Worm (Caenorhabditis elegans): ENCODE results near the gene tomm-7.

Gene tomm-7

DNA sequence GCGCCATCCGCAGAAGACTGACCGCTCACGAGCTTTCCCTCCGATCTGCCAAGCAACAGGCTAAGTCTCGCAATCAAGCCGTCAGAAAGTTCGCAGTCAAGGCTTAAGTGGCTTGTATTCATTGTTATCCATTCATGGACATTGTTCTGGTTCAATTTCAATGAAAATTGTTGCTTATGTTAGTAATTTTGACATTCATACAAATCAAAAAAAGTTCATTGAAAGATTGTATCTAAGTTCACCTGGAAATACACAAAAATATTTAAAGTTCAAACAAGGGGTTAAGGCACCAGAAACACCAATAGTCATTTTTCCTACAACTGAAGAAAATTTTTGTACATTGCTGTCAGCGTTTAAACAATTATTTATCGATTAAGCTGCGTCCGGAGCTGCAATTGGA, 3.9 kb upstream of the tomm-7 start (continued):
- TF ChIP-seq ctbp-1 (GFP tag; IDR thresholded peaks at IDR 0.05) (0 out of 2 replicates have a peak, but pooled peaks have one; percentile 9), F49E8.2 (tag; optimal IDR thresholded peaks at IDR 0.05; ENCODE audit: borderline replicate concordance) (peak; percentile 33), hlh-30 (tag; optimal IDR thresholded peaks at IDR 0.05; ENCODE audit: insufficient read depth) (no peak), daf-8 (GFP tag; IDR thresholded peaks at IDR 0.05) (no peak), aha-1 (tag) (peak; percentile 53), Y105C5A.15 (GFP tag; IDR thresholded peaks at IDR 0.05) (0 out of 2 replicates have a peak, but pooled peaks have one; percentile 6), tag-97 (GFP tag; IDR thresholded peaks at IDR 0.05) (no peak), unc-39 (tag; optimal IDR thresholded peaks at IDR 0.05) (no peak), nhr-111 (GFP tag; optimal IDR thresholded peaks at IDR 0.05) (no peak), gei-8 (GFP tag; optimal IDR thresholded peaks at IDR 0.05) (no peak), madf-5 (GFP tag; IDR thresholded peaks at IDR 0.05) (no peak)

DNA sequence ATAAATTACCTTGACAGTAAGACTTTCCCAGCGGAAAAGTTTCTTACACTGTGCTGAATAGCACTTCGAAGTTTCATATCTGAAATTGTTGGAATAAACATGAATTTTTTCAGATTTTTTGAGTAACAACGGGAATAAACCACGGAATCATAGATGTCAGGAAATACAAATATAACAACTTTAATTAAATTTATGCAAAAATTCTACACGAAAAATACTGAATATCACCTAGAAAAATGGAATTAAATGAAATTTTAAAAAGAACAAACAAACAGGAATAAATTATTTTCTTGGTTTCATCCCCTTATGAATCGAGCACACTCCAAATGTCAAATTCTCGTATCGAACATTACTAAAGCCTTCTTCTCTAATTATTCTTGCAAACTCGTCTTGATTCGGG, 2.3 kb upstream of the tomm-7 start, which contains the start of gene tag-307:
Gene tag-307 (minus strand): TSS at position 101 of the 400 bp plus-strand sequence.
- TF ChIP-seq unc-62 (GFP tag; optimal IDR thresholded peaks at IDR 0.05 in 1 of 2) (peak in 1 of 2 experiments; percentile 56), unc-62 (tag; optimal IDR thresholded peaks at IDR 0.05) (no peak), lir-3 (tag; optimal IDR thresholded peaks at IDR 0.05) (no peak)

DNA sequence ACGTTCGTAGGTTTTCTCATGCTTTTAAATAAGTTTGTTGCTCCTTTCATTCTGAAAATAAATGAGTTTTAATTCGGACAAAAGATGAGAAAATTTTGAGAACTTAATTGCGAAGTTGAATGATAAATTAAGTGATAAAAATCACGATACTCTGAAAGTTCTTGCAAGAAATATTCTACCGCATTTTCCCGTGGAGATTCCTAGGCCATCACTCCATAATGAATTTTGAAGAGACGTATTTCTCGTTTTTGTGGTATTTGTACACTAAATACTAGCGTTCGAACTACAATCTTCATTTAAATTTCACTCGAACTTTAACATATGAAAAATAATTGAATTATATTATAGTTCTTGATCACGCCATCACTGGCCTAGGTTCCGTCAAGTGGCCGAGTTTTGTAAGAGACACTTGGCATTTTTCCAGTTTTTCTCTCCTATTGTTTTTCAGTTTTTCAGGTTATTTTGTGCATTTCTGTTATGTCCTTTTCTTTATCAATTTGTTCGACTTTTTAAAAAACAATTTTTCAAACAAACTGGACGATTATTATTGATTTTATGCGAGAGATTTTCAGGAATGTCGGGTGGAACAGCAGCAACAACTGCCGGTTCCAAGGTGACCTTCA, 895 bp upstream of the tomm-7 start, which contains the start of the genes coq-5 and ufm-1:
Gene coq-5 (minus strand): TSS at position 51 of the 623 bp plus-strand sequence.
Gene ufm-1 (plus strand): TSS at position 573 of the 623 bp plus-strand sequence.
- TF ChIP-seq hlh-30 (tag; optimal IDR thresholded peaks at IDR 0.05; ENCODE audit: insufficient read depth) (no peak), lin-29 (GFP tag; IDR thresholded peaks at IDR 0.05) (no peak), lin-38 (GFP tag; IDR thresholded peaks at IDR 0.05) (no peak), hmg-1.1 (GFP tag; IDR thresholded peaks at IDR 0.05) (no peak), mes-2 (tag; optimal IDR thresholded peaks at IDR 0.05; ENCODE audit: poor library complexity, severe bottlenecking) (peak; percentile 35), mep-1 (tag; optimal IDR thresholded peaks at IDR 0.05) (peak; percentile 1), dmd-8 (GFP tag; IDR thresholded peaks at IDR 0.05) (no peak), dpl-1 (GFP tag; optimal IDR thresholded peaks at IDR 0.05) (peak; percentile 31), ceh-32 (tag; optimal IDR thresholded peaks at IDR 0.05; ENCODE audit: poor library complexity) (no peak), F10B5.3 (tag; optimal IDR thresholded peaks at IDR 0.05) (no peak), Y105C5A.15 (GFP tag; IDR thresholded peaks at IDR 0.05) (no peak), nhr-102 (tag; optimal IDR thresholded peaks at IDR 0.05) (peak; percentile 3), lin-13 (GFP tag; optimal IDR thresholded peaks at IDR 0.05) (no peak), hif-1 (tag; optimal IDR thresholded peaks at IDR 0.05) (peak in 1 of 2 experiments; percentile 72), lin-1 (GFP tag; IDR thresholded peaks at IDR 0.05) (no peak), unc-62 (GFP tag; optimal IDR thresholded peaks at IDR 0.05 in 1 of 2) (no peak), unc-62 (tag; optimal IDR thresholded peaks at IDR 0.05) (no peak), nhr-42 (GFP tag; IDR thresholded peaks at IDR 0.05) (no peak), lsy-2 (tag; optimal IDR thresholded peaks at IDR 0.05) (peak in 1 of 2 experiments; percentile 18), T20F7.1 (GFP tag; optimal IDR thresholded peaks at IDR 0.05) (peak; percentile 58), ztf-7 (tag; optimal IDR thresholded peaks at IDR 0.05) (no peak), vab-7 (GFP tag; IDR thresholded peaks at IDR 0.05) (no peak), unc-130 (GFP tag; optimal IDR thresholded peaks at IDR 0.05) (peak; percentile 78)

DNA sequence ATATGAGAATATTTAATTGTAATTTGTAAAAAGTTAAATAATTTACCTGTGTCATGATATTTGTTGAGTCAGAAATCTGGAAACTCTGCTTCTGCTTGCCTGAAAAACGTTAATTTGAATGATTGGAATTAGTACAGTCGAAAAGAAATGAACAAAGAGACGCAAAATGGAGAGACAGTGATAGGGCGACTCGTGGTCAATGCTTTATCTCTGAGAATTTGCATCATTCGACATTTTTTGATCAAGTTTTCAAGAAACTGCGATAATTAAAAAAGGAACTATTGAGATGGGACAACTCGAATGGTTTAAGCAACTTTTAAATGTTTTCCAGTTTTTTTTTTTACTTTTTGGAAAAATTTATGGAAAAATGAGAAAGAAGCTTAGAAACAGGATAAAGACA, 1.5 kb downstream of the tomm-7 start, which contains the start of gene cuc-1:
Gene cuc-1 (minus strand): TSS at position 101 of the 400 bp plus-strand sequence.
- TF ChIP-seq tra-1 (GFP tag; IDR thresholded peaks at IDR 0.05) (no peak), hmg-1.1 (GFP tag; IDR thresholded peaks at IDR 0.05) (no peak), lin-39 (tag; optimal IDR thresholded peaks at IDR 0.05) (no peak), hlh-30 (tag; optimal IDR thresholded peaks at IDR 0.05; ENCODE audit: insufficient read depth) (peak; percentile 31), hlh-11 (tag; optimal IDR thresholded peaks at IDR 0.05) (peak; percentile 3), daf-16 (GFP tag; optimal IDR thresholded peaks at IDR 0.05) (no peak), daf-16 (tag; optimal IDR thresholded peaks at IDR 0.05) (peak; percentile 5), F37D6.2 (tag; optimal IDR thresholded peaks at IDR 0.05) (no peak), mxl-3 (GFP tag; optimal IDR thresholded peaks at IDR 0.05) (no peak), cey-2 (tag; optimal IDR thresholded peaks at IDR 0.05; ENCODE audit: borderline replicate concordance, insufficient read depth) (no peak), set-16 (GFP tag; IDR thresholded peaks at IDR 0.05) (no peak), dmd-9 (GFP tag; IDR thresholded peaks at IDR 0.05) (no peak), madf-5 (GFP tag; IDR thresholded peaks at IDR 0.05) (no peak)

Data from whole organism, L4 larva.